Worm (Caenorhabditis elegans): ENCODE results near the gene ZK813.6.

The ZK813.6 gene

DNA sequence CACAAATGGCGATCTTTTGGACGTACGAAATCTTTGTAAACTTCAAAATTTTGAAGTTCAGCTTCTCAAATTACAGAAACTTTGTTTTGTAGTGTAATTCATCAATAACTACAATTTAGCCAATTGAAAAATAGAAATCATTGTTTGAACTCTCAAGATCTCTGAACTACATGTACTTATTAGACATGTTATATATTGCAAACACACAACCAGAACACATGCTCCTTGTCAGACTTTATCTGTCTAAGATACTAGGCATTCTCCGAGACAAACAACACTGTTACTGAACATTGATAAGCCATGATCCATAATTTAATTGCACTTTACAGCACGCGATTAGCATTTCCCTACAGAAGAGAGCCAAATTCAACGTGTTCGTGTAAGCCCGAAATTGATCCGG is at the start of gene ZK813.6:
Gene ZK813.6, plus strand, starts transcription at position 301 of the 400 bp plus-strand sequence.
- TF ChIP-seq egl-5 (tag; optimal IDR thresholded peaks at IDR 0.05) (no peak), snpc-4 (tag; optimal IDR thresholded peaks at IDR 0.05) (no peak), aly-2 (tag; optimal IDR thresholded peaks at IDR 0.05) (no peak), ztf-4 (tag; optimal IDR thresholded peaks at IDR 0.05) (no peak), egl-27 (tag; optimal IDR thresholded peaks at IDR 0.05) (no peak), unc-39 (tag; optimal IDR thresholded peaks at IDR 0.05) (no peak), nhr-12 (tag; optimal IDR thresholded peaks at IDR 0.05) (no peak), elt-2 (tag; optimal IDR thresholded peaks at IDR 0.05) (no peak), tbx-2 (tag; optimal IDR thresholded peaks at IDR 0.05) (no peak), zag-1 (tag; optimal IDR thresholded peaks at IDR 0.05) (no peak), sea-2 (GFP tag; optimal IDR thresholded peaks at IDR 0.05) (no peak), unc-62 (GFP tag; optimal IDR thresholded peaks at IDR 0.05) (no peak), fkh-2 (tag; optimal IDR thresholded peaks at IDR 0.05) (no peak), fkh-10 (GFP tag; optimal IDR thresholded peaks at IDR 0.05) (no peak), nhr-23 (tag; optimal IDR thresholded peaks at IDR 0.05) (no peak), nhr-237 (tag; optimal IDR thresholded peaks at IDR 0.05) (no peak), hmg-11 (tag; optimal IDR thresholded peaks at IDR 0.05) (no peak), lin-39 (tag; optimal IDR thresholded peaks at IDR 0.05) (no peak), R02D3.7 (tag; optimal IDR thresholded peaks at IDR 0.05) (no peak), nhr-76 (tag; optimal IDR thresholded peaks at IDR 0.05) (no peak)

DNA sequence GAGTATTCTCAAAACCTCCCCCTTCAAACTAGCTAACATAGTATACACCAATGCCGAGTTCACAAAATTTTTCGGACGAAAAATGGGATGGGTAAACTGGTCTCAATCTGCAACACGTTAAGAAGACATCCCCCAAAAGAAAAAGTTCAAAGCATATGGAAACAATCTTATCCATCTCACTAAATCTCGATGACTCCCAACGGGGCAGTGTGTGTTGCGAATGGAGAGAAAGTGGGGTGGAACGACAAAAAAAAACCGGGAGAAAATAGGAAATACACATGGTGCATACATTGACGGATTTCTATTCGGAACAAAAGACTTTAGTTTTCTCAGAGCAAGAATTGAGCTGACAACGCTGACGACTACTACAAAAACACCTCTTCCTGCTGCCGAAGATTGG is 49.3 kb upstream of the ZK813.6 start:
- no peak for TF ChIP-seq mml-1 (tag; optimal IDR thresholded peaks at IDR 0.05)
- no peak for TF ChIP-seq nfya-1 (tag; optimal IDR thresholded peaks at IDR 0.05; ENCODE audit: insufficient read depth)
- no peak for TF ChIP-seq R02D3.7 (tag; optimal IDR thresholded peaks at IDR 0.05)
- no peak for TF ChIP-seq mdl-1 (tag; optimal IDR thresholded peaks at IDR 0.05)
- TF ChIP-seq nhr-43 (tag; optimal IDR thresholded peaks at IDR 0.05; ENCODE audit: poor library complexity, severe bottlenecking): no peak
- TF ChIP-seq egl-5 (tag; optimal IDR thresholded peaks at IDR 0.05): no peak
- no peak for TF ChIP-seq zag-1 (tag; optimal IDR thresholded peaks at IDR 0.05)
- TF ChIP-seq fkh-10 (GFP tag; optimal IDR thresholded peaks at IDR 0.05): no peak
- TF ChIP-seq unc-39 (tag; optimal IDR thresholded peaks at IDR 0.05): no peak
- no peak for TF ChIP-seq hmg-11 (tag; optimal IDR thresholded peaks at IDR 0.05)
- TF ChIP-seq snpc-4 (tag; optimal IDR thresholded peaks at IDR 0.05): no peak
- TF ChIP-seq unc-62 (GFP tag; optimal IDR thresholded peaks at IDR 0.05): no peak
- TF ChIP-seq fkh-2 (tag; optimal IDR thresholded peaks at IDR 0.05): no peak
- no peak for TF ChIP-seq ceh-9 (tag; optimal IDR thresholded peaks at IDR 0.05)
- no peak for TF ChIP-seq nhr-77 (tag; optimal IDR thresholded peaks at IDR 0.05)
- TF ChIP-seq nhr-28 (tag; optimal IDR thresholded peaks at IDR 0.05): no peak
- TF ChIP-seq nhr-23 (tag; optimal IDR thresholded peaks at IDR 0.05): no peak
- TF ChIP-seq nhr-76 (tag; optimal IDR thresholded peaks at IDR 0.05): no peak
- TF ChIP-seq nhr-237 (tag; optimal IDR thresholded peaks at IDR 0.05): no peak
- TF ChIP-seq pha-4 (tag; optimal IDR thresholded peaks at IDR 0.05): no peak

- TF ChIP-seq R02D3.7 (tag; optimal IDR thresholded peaks at IDR 0.05) (no peak), pha-4 (tag; optimal IDR thresholded peaks at IDR 0.05) (peak; percentile 19), skn-1 (tag; optimal IDR thresholded peaks at IDR 0.05) (no peak), ceh-16 (tag; optimal IDR thresholded peaks at IDR 0.05) (no peak), ceh-9 (tag; optimal IDR thresholded peaks at IDR 0.05) (no peak), fkh-2 (tag; optimal IDR thresholded peaks at IDR 0.05) (no peak), egl-27 (tag; optimal IDR thresholded peaks at IDR 0.05) (no peak), elt-3 (tag; optimal IDR thresholded peaks at IDR 0.05) (no peak), hmg-11 (tag; optimal IDR thresholded peaks at IDR 0.05) (peak; percentile 59), ama-1 (optimal IDR thresholded peaks at IDR 0.05) (no peak), daf-12 (tag; optimal IDR thresholded peaks at IDR 0.05) (no peak), nhr-77 (tag; optimal IDR thresholded peaks at IDR 0.05) (no peak), nhr-43 (tag; optimal IDR thresholded peaks at IDR 0.05; ENCODE audit: poor library complexity, severe bottlenecking) (peak; percentile 18), nhr-237 (tag; optimal IDR thresholded peaks at IDR 0.05) (no peak), elt-1 (tag; optimal IDR thresholded peaks at IDR 0.05) (no peak), ZK546.5 (tag; optimal IDR thresholded peaks at IDR 0.05) (no peak), ceh-82 (tag; optimal IDR thresholded peaks at IDR 0.05) (no peak), pqm-1 (tag; optimal IDR thresholded peaks at IDR 0.05) (no peak), nhr-23 (tag; optimal IDR thresholded peaks at IDR 0.05) (peak; percentile 11), zag-1 (tag; optimal IDR thresholded peaks at IDR 0.05) (no peak), elt-2 (tag; optimal IDR thresholded peaks at IDR 0.05) (peak; percentile 9), snpc-4 (tag; optimal IDR thresholded peaks at IDR 0.05) (no peak), aly-2 (tag; optimal IDR thresholded peaks at IDR 0.05) (no peak), nhr-67 (tag; optimal IDR thresholded peaks at IDR 0.05) (no peak), nhr-28 (tag; optimal IDR thresholded peaks at IDR 0.05) (no peak), fkh-10 (GFP tag; optimal IDR thresholded peaks at IDR 0.05) (no peak), mdl-1 (tag; optimal IDR thresholded peaks at IDR 0.05) (no peak), eor-1 (tag; optimal IDR thresholded peaks at IDR 0.05) (no peak), nhr-25 (tag; optimal IDR thresholded peaks at IDR 0.05) (peak; percentile 11), nhr-12 (tag; optimal IDR thresholded peaks at IDR 0.05) (no peak), ztf-4 (tag; optimal IDR thresholded peaks at IDR 0.05) (no peak), fos-1 (tag; optimal IDR thresholded peaks at IDR 0.05) (no peak), unc-62 (GFP tag; optimal IDR thresholded peaks at IDR 0.05) (no peak), nfya-1 (tag; optimal IDR thresholded peaks at IDR 0.05; ENCODE audit: insufficient read depth) (peak; percentile 22), unc-39 (tag; optimal IDR thresholded peaks at IDR 0.05) (no peak), tbx-2 (tag; optimal IDR thresholded peaks at IDR 0.05) (no peak), ztf-11 (tag; optimal IDR thresholded peaks at IDR 0.05) (no peak), jun-1 (tag; optimal IDR thresholded peaks at IDR 0.05) (no peak), ceh-28 (tag; optimal IDR thresholded peaks at IDR 0.05) (no peak), lsy-12 (tag; optimal IDR thresholded peaks at IDR 0.05) (no peak), mml-1 (tag; optimal IDR thresholded peaks at IDR 0.05) (no peak)
These were observed 45.5 kb upstream of the ZK813.6 start, which contains the start of gene sorf-1 for ce11 chrX:3379114-3379513. sorf-1 (minus strand) TSS chrX:3379248.

All from whole organism, L3 larva.